6 worm cellular contexts compared by ENCODE assay signal in the genomic region with DNA sequence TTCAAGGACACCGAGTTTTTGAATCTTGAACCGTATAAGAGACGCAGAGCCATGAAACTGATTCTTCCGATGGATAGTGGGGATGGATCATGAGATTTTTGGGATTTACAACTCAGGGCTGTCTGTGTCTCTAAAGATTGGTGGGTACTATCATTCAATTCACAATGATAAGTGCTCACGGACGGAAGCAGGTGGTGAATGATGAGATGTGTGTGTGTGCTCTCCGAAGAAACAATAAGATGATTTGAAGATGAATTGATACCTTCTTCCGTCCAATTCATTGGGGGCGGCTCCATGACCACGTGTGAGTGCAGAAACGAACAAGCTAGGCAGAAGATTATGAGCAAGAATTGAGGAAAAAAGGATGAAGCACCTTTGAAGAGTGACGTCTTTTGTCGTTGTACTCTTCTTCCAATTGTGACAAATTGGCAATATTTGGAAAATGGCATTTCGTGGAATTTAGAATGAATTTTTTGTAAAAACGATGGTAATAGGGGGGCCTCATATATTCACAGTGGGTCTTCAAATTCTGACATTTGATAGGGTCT.
TF ChIP-seq lines count a peak whose summit lies in the region.

No protein-coding gene starts in this region.

TF ChIP-seq in whole organism, L1 larva, 84 proteins besides CTCF, POLR2A, EP300 and RAD21 (continues in another document):
- TF ChIP-seq nhr-20 (tag; optimal IDR thresholded peaks at IDR 0.05; lab: Kevin White, UChicago) (peak; percentile 31), nhr-71 (tag; optimal IDR thresholded peaks at IDR 0.05; lab: Kevin White, UChicago) (peak; percentile 80), nhr-47 (tag; optimal IDR thresholded peaks at IDR 0.05; lab: Kevin White, UChicago) (peak; percentile 3), lsy-2 (tag; optimal IDR thresholded peaks at IDR 0.05; lab: Kevin White, UChicago) (peak; percentile 3 to 51), unc-130 (tag; optimal IDR thresholded peaks at IDR 0.05; lab: Kevin White, UChicago) (peak; percentile 7), lin-39 (tag; optimal IDR thresholded peaks at IDR 0.05; lab: Kevin White, UChicago) (peak; percentile 19), dsc-1 (tag; optimal IDR thresholded peaks at IDR 0.05; lab: Kevin White, UChicago) (peak; percentile 75), C16A3.4 (tag; optimal IDR thresholded peaks at IDR 0.05; lab: Kevin White, UChicago) (no peak), jun-1 (tag; optimal IDR thresholded peaks at IDR 0.05; lab: Kevin White, UChicago) (no peak), snu-23 (GFP tag; optimal IDR thresholded peaks at IDR 0.05; lab: Kevin White, UChicago) (peak; percentile 46), nhr-19 (GFP tag; conservative IDR thresholded peaks at IDR 0.05; lab: Robert Waterston, UW) (peak; percentile 38; the same call in 1 of the 2 replicates), swsn-7 (tag; optimal IDR thresholded peaks at IDR 0.05; lab: Kevin White, UChicago) (peak; percentile 12), lin-35 (GFP tag; optimal IDR thresholded peaks at IDR 0.05; lab: Kevin White, UChicago) (no peak), rnt-1 (tag; optimal IDR thresholded peaks at IDR 0.05; lab: Kevin White, UChicago) (peak; percentile 66)

TF ChIP-seq in whole organism, L2 larva, 48 proteins besides CTCF, POLR2A, EP300 and RAD21:
- TF ChIP-seq nhr-129 (tag; optimal IDR thresholded peaks at IDR 0.05; lab: Kevin White, UChicago) (peak; percentile 80), F13H6.1 (tag; optimal IDR thresholded peaks at IDR 0.05; lab: Kevin White, UChicago) (peak; percentile 65), nhr-6 (tag; optimal IDR thresholded peaks at IDR 0.05; lab: Kevin White, UChicago) (no peak), lsy-2 (tag; optimal IDR thresholded peaks at IDR 0.05; lab: Kevin White, UChicago) (peak in 1 of 2 experiments; percentile 37), C34F6.9 (tag; optimal IDR thresholded peaks at IDR 0.05; lab: Kevin White, UChicago) (peak; percentile 27), sma-9 (GFP tag; optimal IDR thresholded peaks at IDR 0.05; lab: Kevin White, UChicago) (peak; percentile 54), sma-9 (tag; optimal IDR thresholded peaks at IDR 0.05; lab: Kevin White, UChicago) (no peak), ceh-82 (tag; optimal IDR thresholded peaks at IDR 0.05; lab: Kevin White, UChicago) (no peak), mab-5 (tag; optimal IDR thresholded peaks at IDR 0.05; lab: Kevin White, UChicago) (peak; percentile 6), snpc-4 (tag; optimal IDR thresholded peaks at IDR 0.05; lab: Kevin White, UChicago) (no peak)

TF ChIP-seq in whole organism, L3 larva, 47 proteins besides CTCF, POLR2A, EP300 and RAD21:
- TF ChIP-seq egl-5 (tag; optimal IDR thresholded peaks at IDR 0.05; lab: Kevin White, UChicago) (peak; percentile 35), pha-4 (tag; optimal IDR thresholded peaks at IDR 0.05; lab: Kevin White, UChicago) (no peak), nhr-11 (tag; optimal IDR thresholded peaks at IDR 0.05; lab: Kevin White, UChicago) (peak; percentile 35), lin-39 (tag; optimal IDR thresholded peaks at IDR 0.05; lab: Kevin White, UChicago) (peak; percentile 36), nfya-1 (tag; optimal IDR thresholded peaks at IDR 0.05; lab: Kevin White, UChicago; ENCODE audit: insufficient read depth) (peak; percentile 22)

TF ChIP-seq in whole organism, L4 larva, 104 proteins besides CTCF, POLR2A, EP300 and RAD21:
- TF ChIP-seq madf-5 (GFP tag; IDR thresholded peaks at IDR 0.05; lab: Robert Waterston, UW): no peak
- no peak for TF ChIP-seq Y5F2A.4 (GFP tag; optimal IDR thresholded peaks at IDR 0.05; lab: Kevin White, UChicago)
- no peak for TF ChIP-seq ztf-7 (tag; optimal IDR thresholded peaks at IDR 0.05; lab: Kevin White, UChicago)
- TF ChIP-seq dmd-9 (GFP tag; IDR thresholded peaks at IDR 0.05; lab: Robert Waterston, UW): no peak
- TF ChIP-seq nhr-237 (tag; optimal IDR thresholded peaks at IDR 0.05; lab: Kevin White, UChicago): no peak
- TF ChIP-seq mxl-3 (GFP tag; optimal IDR thresholded peaks at IDR 0.05; lab: Kevin White, UChicago): peak; percentile 67
- TF ChIP-seq zag-1 (tag; optimal IDR thresholded peaks at IDR 0.05; lab: Kevin White, UChicago): no peak
- no peak for TF ChIP-seq nhr-76 (tag; optimal IDR thresholded peaks at IDR 0.05; lab: Kevin White, UChicago)
- peak; percentile 71 for TF ChIP-seq nhr-11 (tag; optimal IDR thresholded peaks at IDR 0.05; lab: Kevin White, UChicago)
- no peak for TF ChIP-seq rbr-2 (tag; optimal IDR thresholded peaks at IDR 0.05; lab: Kevin White, UChicago)
- TF ChIP-seq arid-1 (GFP tag; conservative IDR thresholded peaks at IDR 0.05; lab: Robert Waterston, UW): no peak

TF ChIP-seq in whole organism, late embryonic, 69 proteins besides CTCF, POLR2A, EP300 and RAD21:
- no peak for TF ChIP-seq ceh-6 (GFP tag; optimal IDR thresholded peaks at IDR 0.05; lab: Kevin White, UChicago)
- TF ChIP-seq rnt-1 (tag; optimal IDR thresholded peaks at IDR 0.05; lab: Kevin White, UChicago): peak; percentile 55
- no peak for TF ChIP-seq unc-86 (tag; optimal IDR thresholded peaks at IDR 0.05; lab: Kevin White, UChicago)
- no peak for TF ChIP-seq pat-9 (tag; optimal IDR thresholded peaks at IDR 0.05; lab: Kevin White, UChicago)
- peak; percentile 59 for TF ChIP-seq ceh-18 (tag; optimal IDR thresholded peaks at IDR 0.05; lab: Kevin White, UChicago)
- TF ChIP-seq eyg-1 (tag; optimal IDR thresholded peaks at IDR 0.05; lab: Kevin White, UChicago): no peak
- TF ChIP-seq gmeb-2 (tag; optimal IDR thresholded peaks at IDR 0.05; lab: Kevin White, UChicago): no peak
- TF ChIP-seq ceh-19 (GFP tag; optimal IDR thresholded peaks at IDR 0.05; lab: Kevin White, UChicago): no peak
- TF ChIP-seq ceh-2 (tag; optimal IDR thresholded peaks at IDR 0.05; lab: Kevin White, UChicago): no peak
- no peak for TF ChIP-seq T23F11.4 (GFP tag; optimal IDR thresholded peaks at IDR 0.05; lab: Kevin White, UChicago)
- TF ChIP-seq unc-55 (GFP tag; optimal IDR thresholded peaks at IDR 0.05; lab: Kevin White, UChicago): peak; percentile 66

TF ChIP-seq in whole organism, mixed stage, embryonic, 35 proteins besides CTCF, POLR2A, EP300 and RAD21:
- TF ChIP-seq nhr-12 (tag; optimal IDR thresholded peaks at IDR 0.05; lab: Kevin White, UChicago) (no peak), hlh-1 (tag; optimal IDR thresholded peaks at IDR 0.05; lab: Kevin White, UChicago) (peak; percentile 36), unc-62 (GFP tag; optimal IDR thresholded peaks at IDR 0.05; lab: Kevin White, UChicago) (peak; percentile 80), unc-120 (tag; optimal IDR thresholded peaks at IDR 0.05; lab: Kevin White, UChicago; ENCODE audit: poor library complexity, severe bottlenecking) (peak; percentile 64)

Comparison
In these comparisons a context has a peak if more than half of its experiments do, and no peak if none do; other contexts are left out.
1. Of the 29 proteins assayed by ChIP-seq in both whole organism, L4 larva and whole organism, L1 larva: peak only in whole organism, L4 larva: nhr-11; only in whole organism, L1 larva: lin-39, lsy-2 and unc-130; in both: none; in neither: 24; mixed calls (peak in some experiments, not most) for 1.